Fruit fly (Drosophila melanogaster) whole organism, embryonic: Measurements from ENCODE around the gene CG4452.

Source experiments
- ATbp ChIP-seq: fragments of 200-800 bp; sonication (Bioruptor generic); optimal IDR thresholded peaks from 2 replicates; lab custom pipeline; 2017; ENCODE audit warnings: missing biosample characterization, mild to moderate bottlenecking, missing genetic modification characterization, missing genetic modification reagents
- CG11085 ChIP-seq: fragments of 200-800 bp; sonication (Bioruptor generic); IDR thresholded peaks from 2 replicates; pipeline ENCODE4 v1.3.6; 2022; ENCODE audit warnings: missing biosample characterization, missing genetic modification characterization
- CG11093 ChIP-seq: fragments of 200-800 bp; sonication (Bioruptor generic); IDR thresholded peaks from 3 replicates; pipeline ENCODE4 v1.3.6; 2022; ENCODE audit warnings: missing biosample characterization, missing genetic modification characterization
- CG12155 ChIP-seq: fragments of 200-800 bp; sonication (Bioruptor generic); optimal IDR thresholded peaks from 3 replicates; lab custom pipeline; 2016; ENCODE audit warnings: missing biosample characterization, missing genetic modification characterization
- CG12769 ChIP-seq: fragments of 200-800 bp; sonication (Bioruptor generic); optimal IDR thresholded peaks from 2 replicates; lab custom pipeline; 2019; ENCODE audit warnings: missing biosample characterization, mild to moderate bottlenecking, missing genetic modification characterization, moderate library complexity
- CG13296 ChIP-seq: fragments of 200-800 bp; sonication (Bioruptor generic); optimal IDR thresholded peaks from 3 replicates; lab custom pipeline; 2018; ENCODE audit warnings: missing biosample characterization, mild to moderate bottlenecking, missing genetic modification characterization
- CG13894 ChIP-seq: fragments of 200-800 bp; sonication (Bioruptor generic); optimal IDR thresholded peaks from 3 replicates; lab custom pipeline; 2018; ENCODE audit warnings: missing biosample characterization, mild to moderate bottlenecking, missing genetic modification characterization, moderate library complexity
- CG15011 ChIP-seq: fragments of 200-800 bp; sonication (Bioruptor generic); optimal IDR thresholded peaks from 3 replicates; lab custom pipeline; 2018; ENCODE audit warnings: missing biosample characterization, mild to moderate bottlenecking, missing genetic modification characterization
- CG1529 ChIP-seq: fragments of 200-800 bp; sonication (Bioruptor generic); optimal IDR thresholded peaks from 3 replicates; lab custom pipeline; 2018; ENCODE audit warnings: missing biosample characterization, missing genetic modification characterization
- CG15601 ChIP-seq: fragments of 200-800 bp; sonication (Bioruptor generic); optimal IDR thresholded peaks from 3 replicates; lab custom pipeline; 2019; ENCODE audit warnings: missing biosample characterization, mild to moderate bottlenecking, missing genetic modification characterization, moderate library complexity
- CG1603 ChIP-seq: fragments of 200-800 bp; sonication (Bioruptor generic); optimal IDR thresholded peaks from 2 replicates; lab custom pipeline; 2019; ENCODE audit warnings: missing biosample characterization, mild to moderate bottlenecking, missing genetic modification characterization, moderate library complexity
- CG16779 ChIP-seq: fragments of 200-800 bp; sonication (Bioruptor generic); IDR thresholded peaks from 2 replicates; pipeline ENCODE4 v1.3.6; 2022; ENCODE audit warnings: missing biosample characterization, missing genetic modification characterization
- CG18599 ChIP-seq: fragments of 200-800 bp; sonication (Bioruptor generic); optimal IDR thresholded peaks from 3 replicates; lab custom pipeline; 2017; ENCODE audit warnings: missing biosample characterization, missing genetic modification characterization, mild to moderate bottlenecking, moderate library complexity, missing genetic modification reagents
- CG2678 ChIP-seq: fragments of 200-800 bp; sonication (Bioruptor generic); optimal IDR thresholded peaks from 3 replicates; lab custom pipeline; 2019; ENCODE audit warnings: missing biosample characterization, mild to moderate bottlenecking, missing genetic modification characterization, moderate library complexity
- CG2875 ChIP-seq: fragments of 200-800 bp; sonication (Bioruptor generic); optimal IDR thresholded peaks from 2 replicates; lab custom pipeline; 2017; ENCODE audit warnings: missing biosample characterization, mild to moderate bottlenecking, missing genetic modification characterization, missing genetic modification reagents
- CG31365 ChIP-seq: fragments of 200-800 bp; sonication (Bioruptor generic); optimal IDR thresholded peaks from 2 replicates; lab custom pipeline; 2018; ENCODE audit warnings: missing biosample characterization, mild to moderate bottlenecking, missing genetic modification characterization
- CG3281 ChIP-seq: fragments of 200-800 bp; sonication (Bioruptor generic); optimal IDR thresholded peaks from 3 replicates; lab custom pipeline; 2017; ENCODE audit warnings: missing biosample characterization, mild to moderate bottlenecking, missing genetic modification characterization
- CG3726 ChIP-seq: fragments of 200-800 bp; sonication (Bioruptor generic); IDR thresholded peaks from 3 replicates; pipeline ENCODE4, ENCODE4 v1.3.6; 2022; ENCODE audit warnings: missing biosample characterization, missing genetic modification characterization
- CG5180 ChIP-seq: fragments of 200-800 bp; sonication (Bioruptor generic); optimal IDR thresholded peaks from 3 replicates; lab custom pipeline; 2017; ENCODE audit warnings: missing biosample characterization, missing genetic modification characterization, mild to moderate bottlenecking, moderate library complexity, missing genetic modification reagents
- CG8944 ChIP-seq: fragments of 200-800 bp; sonication (Bioruptor generic); optimal IDR thresholded peaks from 3 replicates; lab custom pipeline; 2016; ENCODE audit warnings: missing biosample characterization, missing genetic modification characterization
- Deaf1 ChIP-seq: fragments of 200-800 bp; optimal IDR thresholded peaks from 3 replicates; lab custom pipeline; 2019; ENCODE audit warnings: missing biosample characterization, mild to moderate bottlenecking, missing genetic modification characterization, moderate library complexity
- Doc3 ChIP-seq: fragments of 200-800 bp; sonication (Bioruptor generic); IDR thresholded peaks from 3 replicates; pipeline ENCODE4 v1.3.6; 2022; ENCODE audit warnings: missing biosample characterization, missing genetic modification characterization; ENCODE audit not compliant: partially characterized antibody
- Fer1 ChIP-seq: fragments of 200-800 bp; sonication (Bioruptor generic); optimal IDR thresholded peaks from 2 replicates; lab custom pipeline; 2017; ENCODE audit warnings: missing biosample characterization, mild to moderate bottlenecking, missing genetic modification characterization
- HHEX ChIP-seq: fragments of 200-800 bp; sonication (Bioruptor generic); optimal IDR thresholded peaks from 3 replicates; lab custom pipeline; 2017; ENCODE audit warnings: missing biosample characterization, mild to moderate bottlenecking, missing genetic modification characterization, missing genetic modification reagents
- Jarid2 ChIP-seq: fragments of 200-800 bp; sonication (Bioruptor generic); optimal IDR thresholded peaks from 3 replicates; lab custom pipeline; 2017; ENCODE audit warnings: mild to moderate bottlenecking, missing biosample characterization, missing genetic modification reagents, missing genetic modification characterization
- Med ChIP-seq: fragments of 200-800 bp; sonication (Bioruptor generic); peaks from one replicate; lab custom pipeline; 2016; ENCODE audit warnings: missing biosample characterization, missing genetic modification characterization, mild to moderate bottlenecking, inconsistent platforms, moderate library complexity
- Nf-YC ChIP-seq: fragments of 200-800 bp; optimal IDR thresholded peaks from 3 replicates; lab custom pipeline; 2019; ENCODE audit warnings: missing biosample characterization, mild to moderate bottlenecking, missing genetic modification characterization, moderate library complexity
- Optix ChIP-seq: fragments of 200-800 bp; sonication (Bioruptor generic); IDR thresholded peaks from 3 replicates; pipeline ENCODE4 v1.3.6; 2022; ENCODE audit warnings: missing biosample characterization, missing genetic modification characterization
- Ravus ChIP-seq: fragments of 200-800 bp; sonication (Bioruptor generic); IDR thresholded peaks from 2 replicates; pipeline ENCODE4 v1.3.6; 2022; ENCODE audit warnings: missing biosample characterization, missing genetic modification characterization
- Taf1 ChIP-seq: fragments of 200-800 bp; sonication (Bioruptor generic); IDR thresholded peaks from 2 replicates; pipeline ENCODE4 v1.3.6; 2022; ENCODE audit warnings: missing biosample characterization, missing genetic modification characterization
- abd-A ChIP-seq: fragments of 200-800 bp; sonication (Bioruptor generic); optimal IDR thresholded peaks from 3 replicates; lab custom pipeline; 2019; ENCODE audit warnings: missing biosample characterization, mild to moderate bottlenecking, missing genetic modification characterization, moderate library complexity
- cas ChIP-seq: fragments of 200-800 bp; sonication (Bioruptor generic); IDR thresholded peaks from 2 replicates; pipeline ENCODE4 v1.3.6; 2022; ENCODE audit warnings: missing biosample characterization, missing genetic modification characterization
- chinmo ChIP-seq: fragments of 200-800 bp; sonication (Bioruptor generic); IDR thresholded peaks from 4 replicates; pipeline ENCODE4 v1.3.6; 2022; ENCODE audit warnings: missing biosample characterization, missing genetic modification characterization; ENCODE audit not compliant: partially characterized antibody
- ci ChIP-seq: fragments of 200-800 bp; sonication (Bioruptor generic); IDR thresholded peaks from 3 replicates; pipeline ENCODE4 v1.3.6; 2022; ENCODE audit warnings: missing biosample characterization, missing genetic modification characterization
- crc ChIP-seq: fragments of 200-800 bp; sonication (Bioruptor generic); optimal IDR thresholded peaks from 2 replicates; lab custom pipeline; 2016; ENCODE audit warnings: missing biosample characterization, missing genetic modification characterization
- en ChIP-seq: fragments of 200-800 bp; sonication (Bioruptor generic); optimal IDR thresholded peaks from 2 replicates; lab custom pipeline; 2016; ENCODE audit warnings: missing biosample characterization, missing genetic modification characterization
- gem ChIP-seq: fragments of 200-800 bp; sonication (Bioruptor generic); optimal IDR thresholded peaks from 2 replicates; lab custom pipeline; 2019; ENCODE audit warnings: missing biosample characterization, mild to moderate bottlenecking, missing genetic modification characterization, moderate library complexity
- grn ChIP-seq: fragments of 200-800 bp; sonication (Bioruptor generic); optimal IDR thresholded peaks from 3 replicates; lab custom pipeline; 2017; ENCODE audit warnings: missing biosample characterization, missing genetic modification characterization
- h ChIP-seq: fragments of >200 bp; optimal IDR thresholded peaks from 2 replicates; lab custom pipeline; 2017
- kni ChIP-seq: fragments of 200-800 bp; sonication (Bioruptor generic); optimal IDR thresholded peaks from 3 replicates; lab custom pipeline; 2017; ENCODE audit warnings: mild to moderate bottlenecking, missing biosample characterization, missing genetic modification reagents, missing genetic modification characterization
- nerfin-1 ChIP-seq: fragments of 200-800 bp; sonication (Bioruptor generic); optimal IDR thresholded peaks from 3 replicates; lab custom pipeline; 2019; ENCODE audit warnings: missing biosample characterization, mild to moderate bottlenecking, missing genetic modification characterization, moderate library complexity
- onecut ChIP-seq: fragments of 200-800 bp; sonication (Bioruptor generic); IDR thresholded peaks from 2 replicates; pipeline ENCODE4 v1.3.6; 2022; ENCODE audit warnings: missing biosample characterization, missing genetic modification characterization
- pros ChIP-seq: fragments of 200-800 bp; sonication (Bioruptor generic); optimal IDR thresholded peaks from 3 replicates; lab custom pipeline; 2019; ENCODE audit warnings: missing biosample characterization, mild to moderate bottlenecking, missing genetic modification characterization, moderate library complexity
- rib ChIP-seq: fragments of 200-800 bp; sonication (Bioruptor generic); IDR thresholded peaks from 2 replicates; pipeline ENCODE4 v1.3.6; 2022; ENCODE audit warnings: missing biosample characterization, missing genetic modification characterization
- sc ChIP-seq, 3 experiments: fragments of >200 bp in 2 of 3; fragments of 200-800 bp in 1 of 3; sonication (Bioruptor generic) in 1 of 3; optimal IDR thresholded peaks; 2 replicates in 2 of 3; 3 replicates in 1 of 3; lab custom pipeline; 2017; ENCODE audit warnings: mild to moderate bottlenecking in 1 of 3, missing biosample characterization in 1 of 3, missing genetic modification characterization in 1 of 3, missing genetic modification reagents in 1 of 3
- scrt ChIP-seq: fragments of 200-800 bp; sonication (Bioruptor generic); optimal IDR thresholded peaks from 2 replicates; lab custom pipeline; 2018; ENCODE audit warnings: missing biosample characterization, mild to moderate bottlenecking, missing genetic modification characterization, moderate library complexity
- sr ChIP-seq: fragments of 200-800 bp; sonication (Bioruptor generic); IDR thresholded peaks from 3 replicates; pipeline ENCODE4 v1.3.6; 2022; ENCODE audit warnings: missing biosample characterization, missing genetic modification characterization
- trh ChIP-seq: fragments of 200-800 bp; sonication (Bioruptor generic); optimal IDR thresholded peaks from 2 replicates; lab custom pipeline; 2016; ENCODE audit warnings: missing biosample characterization, missing genetic modification characterization
- wek ChIP-seq: fragments of 200-800 bp; sonication (Bioruptor generic); optimal IDR thresholded peaks from 3 replicates; lab custom pipeline; 2018; ENCODE audit warnings: missing biosample characterization, mild to moderate bottlenecking, missing genetic modification characterization, moderate library complexity

The CG4452 gene

dm6 chr3L:9372278-9372975, 5.2 kb downstream of the CG4452 start, which contains the start of the genes Hsp67Bc, CG4456 and Hsp22:
Hsp67Bc (minus strand) TSS chr3L:9372497.
CG4456 (plus strand) TSS chr3L:9372722.
Hsp22 (plus strand) TSS chr3L:9372931.
- TF ChIP-seq chinmo (GFP tag; lab: Robert Waterston, UW) (peak; percentile 47; the same call in 1 of the 4 replicates), CG2875 (GFP tag; lab: Kevin White, UChicago) (peak; percentile 2), Ravus (GFP tag; lab: Robert Waterston, UW) (no peak), CG2678 (peak; percentile 12), CG15601 (tag; lab: Kevin White, UChicago) (peak; percentile 30), Doc3 (GFP tag; lab: Robert Waterston, UW) (no peak), CG11093 (GFP tag; lab: Robert Waterston, UW) (no peak), ATbp (peak; percentile 9), CG8944 (GFP tag; lab: Kevin White, UChicago) (no peak), Deaf1 (tag; lab: Kevin White, UChicago) (peak; percentile 20), Nf-YC (peak; percentile 31), CG5180 (GFP tag; lab: Kevin White, UChicago) (peak; percentile 10), en (GFP tag; lab: Kevin White, UChicago) (no peak), Med (GFP tag; lab: Kevin White, UChicago) (peak; percentile 74), nerfin-1 (tag; lab: Kevin White, UChicago) (peak; percentile 19), CG11085 (GFP tag; lab: Robert Waterston, UW) (0 out of 2 replicates have a peak, but pooled peaks have one; percentile 7), Jarid2 (GFP tag; lab: Kevin White, UChicago) (peak; percentile 35), cas (GFP tag; lab: Robert Waterston, UW) (no peak), CG3281 (GFP tag; lab: Kevin White, UChicago) (no peak), CG31365 (peak; percentile 15), CG13894 (tag; lab: Kevin White, UChicago) (peak; percentile 39), Fer1 (GFP tag; lab: Kevin White, UChicago) (peak; percentile 14), CG3726 (GFP tag; lab: Robert Waterston, UW) (no peak), trh (GFP tag; lab: Kevin White, UChicago) (no peak), scrt (peak; percentile 27), CG1529 (GFP tag; lab: Kevin White, UChicago) (peak; percentile 21), CG15011 (GFP tag; lab: Kevin White, UChicago) (peak; percentile 13), ci (0 out of 3 replicates have a peak, but pooled peaks have one; percentile 51), onecut (GFP tag; lab: Robert Waterston, UW) (no peak), crc (GFP tag; lab: Kevin White, UChicago) (no peak), CG16779 (GFP tag; lab: Robert Waterston, UW) (peak; percentile 78), gem (tag; lab: Kevin White, UChicago) (no peak), CG1603 (tag; lab: Kevin White, UChicago) (peak; percentile 0), grn (peak; percentile 81), CG12769 (tag; lab: Kevin White, UChicago) (peak; percentile 83), CG18599 (GFP tag; lab: Kevin White, UChicago) (peak; percentile 51), HHEX (GFP tag; lab: Kevin White, UChicago) (no peak), Optix (no peak), kni (GFP tag; lab: Kevin White, UChicago) (peak; percentile 86), wek (peak; percentile 28), rib (GFP tag; lab: Robert Waterston, UW) (no peak), Taf1 (GFP tag; lab: Robert Waterston, UW) (no peak), sc (optimal IDR thresholded peaks at IDR 0.05; lab: Kevin White, UChicago) (no peak), sc (GFP tag; optimal IDR thresholded peaks at IDR 0.05; lab: Kevin White, UChicago) (no peak), CG13296 (GFP tag; lab: Kevin White, UChicago) (peak; percentile 29), pros (GFP tag; lab: Kevin White, UChicago) (peak; percentile 45), sr (GFP tag; lab: Robert Waterston, UW) (no peak), abd-A (peak; percentile 35), CG12155 (peak; percentile 32), h (lab: Kevin White, UChicago) (no peak)
